Worm (Caenorhabditis elegans) whole organism, mixed stage, embryonic: ENCODE data around the gene Y51H4A.13.

Experiments
- mep-1 ChIP-seq: fragments of 150-350 bp; optimal IDR thresholded peaks from 2 replicates; lab custom pipeline; 2017; ENCODE audit warnings: missing biosample characterization, missing genetic modification reagents, missing genetic modification characterization, inconsistent platforms
- nhr-237 ChIP-seq: fragments of 150-350 bp; optimal IDR thresholded peaks from 2 replicates; lab custom pipeline; 2014; ENCODE audit warnings: missing biosample characterization, missing genetic modification characterization
- nhr-76 ChIP-seq: sonication (generic microtip); optimal IDR thresholded peaks from 2 replicates; lab custom pipeline; 2017; ENCODE audit warnings: missing biosample characterization, missing genetic modification characterization
- snpc-4 ChIP-seq: fragments of 150-350 bp; optimal IDR thresholded peaks from 2 replicates; lab custom pipeline; 2014; ENCODE audit warnings: missing biosample characterization, missing genetic modification characterization
- tbx-8 ChIP-seq: fragments of 200-800 bp; sonication (Bioruptor generic); optimal IDR thresholded peaks from 2 replicates; lab custom pipeline; 2018; ENCODE audit warnings: mild to moderate bottlenecking, missing genetic modification characterization, moderate library complexity, missing compliant biosample characterization
- unc-39 ChIP-seq: fragments of 150-350 bp; optimal IDR thresholded peaks from 2 replicates; lab custom pipeline; 2014; ENCODE audit warnings: missing biosample characterization, missing genetic modification characterization
- unc-62 ChIP-seq: fragments of 150-350 bp; optimal IDR thresholded peaks from 2 replicates; lab custom pipeline; 2014; ENCODE audit warnings: missing biosample characterization, missing genetic modification reagents, missing genetic modification characterization

DNA sequence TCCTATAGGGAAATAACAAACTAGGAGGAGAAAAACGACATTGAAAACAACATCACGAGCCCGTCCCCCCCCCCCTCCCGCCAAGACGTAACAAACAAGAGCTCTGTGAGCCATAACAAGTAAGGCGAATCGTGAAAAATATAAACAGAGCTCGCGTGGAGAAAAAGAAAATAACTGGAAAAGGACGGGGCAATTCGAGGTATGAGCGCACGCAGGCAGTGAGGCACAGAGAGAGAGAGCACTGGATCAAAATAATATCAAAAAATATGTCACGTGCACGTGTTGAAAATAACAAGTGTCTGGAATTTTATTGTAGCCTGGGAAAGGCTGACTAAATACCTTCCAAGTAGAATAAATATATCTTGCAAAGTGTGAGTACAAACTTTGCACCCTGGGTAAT lies 12.6 kb upstream of the Y51H4A.13 start:
- no peak for TF ChIP-seq mep-1 (tag; lab: Kevin White, UChicago)
- TF ChIP-seq unc-39 (tag; lab: Kevin White, UChicago) = no peak
- no peak for TF ChIP-seq snpc-4 (tag; lab: Kevin White, UChicago)
- no peak for TF ChIP-seq tbx-8
- TF ChIP-seq unc-62 (GFP tag; lab: Kevin White, UChicago) = no peak
- no peak for TF ChIP-seq nhr-237 (tag; lab: Kevin White, UChicago)
- TF ChIP-seq nhr-76 = no peak
